Worm (Caenorhabditis elegans) whole organism, young adult: ENCODE data around the gene tag-234.

Experiments
- K12H6.12 ChIP-seq: fragments of 200-800 bp; sonication (Bioruptor generic); optimal IDR thresholded peaks from 2 replicates; lab custom pipeline; 2018; ENCODE audit warnings: mild to moderate bottlenecking, missing genetic modification characterization, missing compliant biosample characterization
- ceh-58 ChIP-seq: fragments of 200-800 bp; sonication (Bioruptor generic); IDR thresholded peaks from 2 replicates; pipeline ENCODE4 v1.3.6; 2022; ENCODE audit warnings: missing genetic modification characterization, missing compliant biosample characterization
- efl-1 ChIP-seq: fragments of 150-350 bp; optimal IDR thresholded peaks from 2 replicates; lab custom pipeline; 2014; ENCODE audit warnings: missing biosample characterization, missing genetic modification reagents, missing genetic modification characterization
- let-607 ChIP-seq, 2 experiments: fragments of 200-800 bp in 1 of 2; sonication (Bioruptor generic) in 1 of 2; sonication (generic microtip) in 1 of 2; optimal IDR thresholded peaks; 2 replicates each; lab custom pipeline; 2016 to 2018; ENCODE audit warnings: mild to moderate bottlenecking in 2 of 2, missing compliant biosample characterization in 2 of 2, missing genetic modification characterization in 2 of 2, moderate library complexity in 2 of 2, missing genotype in 1 of 2
- lin-35 ChIP-seq, 3 experiments: fragments of 150-350 bp in 2 of 3; sonication (generic microtip) in 1 of 3; optimal IDR thresholded peaks; 2 replicates each; lab custom pipeline; 2014 to 2018; ENCODE audit warnings: missing biosample characterization in 3 of 3, missing genetic modification characterization in 3 of 3, missing genetic modification reagents in 3 of 3
- madf-6 ChIP-seq: fragments of 200-800 bp; sonication (Bioruptor generic); IDR thresholded peaks from 2 replicates; pipeline ENCODE4 v1.3.6; 2022; ENCODE audit warnings: missing genetic modification reagents, missing genetic modification characterization, missing compliant biosample characterization

- TF ChIP-seq K12H6.12 (tag; lab: Kevin White, UChicago) (no peak), lin-35 (GFP tag; optimal IDR thresholded peaks at IDR 0.05; lab: Kevin White, UChicago) (no peak), ceh-58 (GFP tag; lab: Robert Waterston, UW) (no peak), efl-1 (no peak), let-607 (tag; optimal IDR thresholded peaks at IDR 0.05; lab: Kevin White, UChicago) (no peak), madf-6 (GFP tag; lab: Robert Waterston, UW) (no peak)
These were observed 5.7 kb upstream of the tag-234 start, which contains the start of gene F55C12.4 for ce11 chrII:5858322-5858721.
